Worm (Caenorhabditis elegans) whole organism, L4 larva: ENCODE data around the gene srz-94.

Source experiments
- F49E8.2 ChIP-seq: sonication (generic microtip); optimal IDR thresholded peaks from 2 replicates; lab custom pipeline; 2016; ENCODE audit warnings: missing compliant biosample characterization, mild to moderate bottlenecking, missing genetic modification characterization, borderline replicate concordance
- R02D3.7 ChIP-seq: fragments of 150-350 bp; sonication (generic microtip); optimal IDR thresholded peaks from 3 replicates; lab custom pipeline; 2014; ENCODE audit warnings: missing biosample characterization, missing genetic modification characterization
- ZK546.5 ChIP-seq, 2 experiments: sonication (generic microtip); optimal IDR thresholded peaks; 2 replicates each; lab custom pipeline; 2017; ENCODE audit warnings: missing biosample characterization in 2 of 2, missing genetic modification characterization in 2 of 2
- aly-2 ChIP-seq: sonication (generic microtip); optimal IDR thresholded peaks from 2 replicates; lab custom pipeline; 2018; ENCODE audit warnings: missing biosample characterization, missing genetic modification characterization
- daf-19 ChIP-seq: fragments of 200-800 bp; sonication (Bioruptor generic); conservative IDR thresholded peaks from 2 replicates; pipeline ENCODE4 v1.3.6; 2022; ENCODE audit warnings: missing genetic modification characterization, missing compliant biosample characterization
- daf-8 ChIP-seq: fragments of 200-800 bp; sonication (Bioruptor generic); IDR thresholded peaks from 2 replicates; pipeline ENCODE4 v1.3.6; 2022; ENCODE audit warnings: missing genetic modification characterization, missing compliant biosample characterization
- dmd-8 ChIP-seq: fragments of 200-800 bp; sonication (Bioruptor generic); IDR thresholded peaks from 2 replicates; pipeline ENCODE4 v1.3.6; 2022; ENCODE audit warnings: missing genetic modification characterization, missing compliant biosample characterization
- duxl-1 ChIP-seq: sonication (generic microtip); optimal IDR thresholded peaks from 2 replicates; lab custom pipeline; 2016; ENCODE audit warnings: mild to moderate bottlenecking, missing genetic modification characterization, moderate library complexity, missing compliant biosample characterization; ENCODE audit not compliant: poor library complexity
- egl-43 ChIP-seq: fragments of 200-800 bp; sonication (Bioruptor generic); IDR thresholded peaks from 2 replicates; pipeline ENCODE4 v1.3.6; 2022; ENCODE audit warnings: missing genetic modification reagents, missing genetic modification characterization, missing compliant biosample characterization
- fos-1 ChIP-seq: fragments of 150-350 bp; optimal IDR thresholded peaks from 2 replicates; lab custom pipeline; 2014; ENCODE audit warnings: missing biosample characterization, missing genetic modification characterization
- gei-8 ChIP-seq: fragments of 200-800 bp; sonication (Bioruptor generic); optimal IDR thresholded peaks from 2 replicates; lab custom pipeline; 2018; ENCODE audit warnings: mild to moderate bottlenecking, missing genetic modification characterization, missing compliant biosample characterization
- hlh-30 ChIP-seq: sonication (generic microtip); optimal IDR thresholded peaks from 2 replicates; lab custom pipeline; 2017; ENCODE audit warnings: antibody characterized with exemption, mild to moderate bottlenecking, missing genetic modification characterization, missing compliant biosample characterization; ENCODE audit not compliant: insufficient read depth
- lin-1 ChIP-seq: fragments of 200-800 bp; sonication (Bioruptor generic); IDR thresholded peaks from 2 replicates; pipeline ENCODE4 v1.3.6; 2022; ENCODE audit warnings: missing genetic modification reagents, missing genetic modification characterization, missing compliant biosample characterization
- lsy-2 ChIP-seq, 2 experiments: fragments of 150-350 bp in 1 of 2; sonication (generic microtip) in 1 of 2; optimal IDR thresholded peaks; 2 replicates each; lab custom pipeline; 2014 to 2017; ENCODE audit warnings: missing biosample characterization in 2 of 2, missing genetic modification characterization in 2 of 2
- mdt-29 ChIP-seq: fragments of 200-800 bp; sonication (Bioruptor generic); IDR thresholded peaks from 2 replicates; pipeline ENCODE4 v1.3.6; 2022; ENCODE audit warnings: missing genetic modification reagents, missing genetic modification characterization, missing compliant biosample characterization
- mep-1 ChIP-seq: fragments of 150-350 bp; sonication (generic microtip); optimal IDR thresholded peaks from 3 replicates; lab custom pipeline; 2014; ENCODE audit warnings: missing biosample characterization, missing genetic modification characterization
- mes-2 ChIP-seq: sonication (generic microtip); optimal IDR thresholded peaks from 2 replicates; lab custom pipeline; 2016; ENCODE audit warnings: missing genotype, mild to moderate bottlenecking, missing genetic modification characterization, missing compliant biosample characterization; ENCODE audit not compliant: poor library complexity, severe bottlenecking
- nhr-237 ChIP-seq: sonication (generic microtip); optimal IDR thresholded peaks from 2 replicates; lab custom pipeline; 2017; ENCODE audit warnings: missing biosample characterization, missing genetic modification characterization
- saeg-2 ChIP-seq: fragments of 200-800 bp; sonication (Bioruptor generic); IDR thresholded peaks from 2 replicates; pipeline ENCODE4 v1.3.6; 2022; ENCODE audit warnings: missing genetic modification reagents, missing genetic modification characterization, missing compliant biosample characterization
- unc-62 ChIP-seq, 3 experiments: fragments of 150-350 bp in 1 of 3; sonication (generic microtip); optimal IDR thresholded peaks in 2 of 3; peaks in 1 of 3; 1 replicate in 1 of 3; 2 replicates in 2 of 3; lab custom pipeline; 2014 to 2017; ENCODE audit warnings: missing biosample characterization in 3 of 3, missing genetic modification characterization in 3 of 3, missing genetic modification reagents in 3 of 3, missing genotype in 1 of 3
- vab-7 ChIP-seq: fragments of 200-800 bp; sonication (Bioruptor generic); IDR thresholded peaks from 2 replicates; pipeline ENCODE4 v1.3.6; 2022; ENCODE audit warnings: missing genetic modification reagents, missing genetic modification characterization, missing compliant biosample characterization
- zag-1 ChIP-seq: fragments of 150-350 bp; optimal IDR thresholded peaks from 2 replicates; lab custom pipeline; 2014; ENCODE audit warnings: missing biosample characterization, missing genetic modification characterization
- ztf-7 ChIP-seq: fragments of 150-350 bp; optimal IDR thresholded peaks from 2 replicates; lab custom pipeline; 2014; ENCODE audit warnings: missing biosample characterization, missing genetic modification characterization

Gene srz-94

ce11 chrV:16987783-16988182 is 48.0 kb downstream of the srz-94 start:
- TF ChIP-seq unc-62 (GFP tag; optimal IDR thresholded peaks at IDR 0.05 in 1 of 2; lab: Kevin White, UChicago) (peak in 1 of 2 experiments; percentile 97), unc-62 (tag; optimal IDR thresholded peaks at IDR 0.05; lab: Kevin White, UChicago) (no peak), fos-1 (no peak), mdt-29 (GFP tag; lab: Robert Waterston, UW) (no peak), gei-8 (GFP tag; lab: Kevin White, UChicago) (no peak), ZK546.5 (tag; optimal IDR thresholded peaks at IDR 0.05; lab: Kevin White, UChicago) (no peak)

ce11 chrV:16987035-16987434 is 48.7 kb downstream of the srz-94 start, which contains the start of gene Y102A5C.40:
Gene Y102A5C.40 (minus strand): TSS chrV:16987135.
- TF ChIP-seq dmd-8, result no peak
- TF ChIP-seq daf-19 (GFP tag; lab: Robert Waterston, UW), result no peak
- no peak for TF ChIP-seq F49E8.2 (tag; lab: Kevin White, UChicago)
- TF ChIP-seq egl-43, result no peak
- TF ChIP-seq aly-2, result no peak
- no peak for TF ChIP-seq hlh-30
- no peak for TF ChIP-seq mes-2
- TF ChIP-seq R02D3.7 (tag; lab: Kevin White, UChicago), result no peak
- TF ChIP-seq lin-1 (GFP tag; lab: Robert Waterston, UW), result no peak
- TF ChIP-seq daf-8 (GFP tag; lab: Robert Waterston, UW), result no peak
- no peak for TF ChIP-seq duxl-1 (tag; lab: Kevin White, UChicago)
- no peak for TF ChIP-seq zag-1 (tag; lab: Kevin White, UChicago)
- TF ChIP-seq vab-7, result no peak
- no peak for TF ChIP-seq nhr-237 (tag; lab: Kevin White, UChicago)
- TF ChIP-seq ztf-7, result no peak
- no peak for TF ChIP-seq mep-1 (tag; lab: Kevin White, UChicago)
- TF ChIP-seq saeg-2 (GFP tag; lab: Robert Waterston, UW), result no peak
- TF ChIP-seq lsy-2 (tag; optimal IDR thresholded peaks at IDR 0.05; lab: Kevin White, UChicago), result no peak
- TF ChIP-seq, all 104 proteins: peak for 0
